Fruit fly (Drosophila melanogaster): ENCODE data around the gene Agpat3.

dm6 chr3L:16357860-16358259 lies 27.9 kb downstream of the Agpat3 start:
- TF ChIP-seq toe (GFP tag; optimal IDR thresholded peaks at IDR 0.05) (no peak), cic (GFP tag; optimal IDR thresholded peaks at IDR 0.05) (no peak), ovo (GFP tag; optimal IDR thresholded peaks at IDR 0.05) (no peak), CG7045 (GFP tag; optimal IDR thresholded peaks at IDR 0.05) (no peak), kay (GFP tag; ENCODE audit: borderline replicate concordance) (no peak), Mnt (GFP tag; optimal IDR thresholded peaks at IDR 0.05) (no peak), Hr96 (GFP tag; optimal IDR thresholded peaks at IDR 0.05) (no peak), CG12768 (GFP tag; optimal IDR thresholded peaks at IDR 0.05) (no peak), CG33017 (tag; optimal IDR thresholded peaks at IDR 0.05) (no peak), Crg-1 (GFP tag; optimal IDR thresholded peaks at IDR 0.05) (no peak), Clk (GFP tag; optimal IDR thresholded peaks at IDR 0.05) (no peak), CG7101 (tag; optimal IDR thresholded peaks at IDR 0.05) (no peak), pad (GFP tag; optimal IDR thresholded peaks at IDR 0.05) (no peak)

Measured in whole organism, adult.